Worm (Caenorhabditis elegans): Measurements from ENCODE around the gene F55C10.4.

The F55C10.4 gene

DNA sequence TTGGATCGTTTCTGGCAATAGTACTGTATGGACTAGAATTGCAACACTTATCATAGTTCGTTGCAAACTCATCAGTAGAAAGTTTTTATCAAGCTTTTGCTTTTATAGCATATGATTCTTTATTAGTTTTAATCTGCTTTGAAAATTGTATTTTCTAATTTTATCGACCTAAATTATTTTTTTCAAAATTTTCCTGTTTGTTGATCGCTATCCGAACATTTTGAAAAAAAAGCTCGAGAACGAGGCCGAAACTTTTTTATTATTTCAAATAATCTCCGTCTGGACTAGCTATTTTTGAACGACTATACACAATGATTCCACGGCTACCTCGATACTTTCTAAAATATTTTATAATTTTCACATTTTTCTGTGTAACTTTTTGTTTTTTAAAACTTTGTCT is at the start of gene F55C10.4:
F55C10.4 (plus strand) TSS at position 301 of the 400 bp plus-strand sequence.
- TF ChIP-seq fkh-10 (GFP tag; optimal IDR thresholded peaks at IDR 0.05) (no peak), rnt-1 (tag; optimal IDR thresholded peaks at IDR 0.05) (no peak), lin-14 (GFP tag; optimal IDR thresholded peaks at IDR 0.05) (no peak), nhr-84 (tag; optimal IDR thresholded peaks at IDR 0.05) (no peak), xbp-1 (tag; optimal IDR thresholded peaks at IDR 0.05) (no peak), hpl-2 (GFP tag; optimal IDR thresholded peaks at IDR 0.05) (no peak), blmp-1 (tag; optimal IDR thresholded peaks at IDR 0.05) (no peak), sox-4 (tag; optimal IDR thresholded peaks at IDR 0.05) (no peak), ama-1 (optimal IDR thresholded peaks at IDR 0.05) (no peak), nhr-71 (tag; optimal IDR thresholded peaks at IDR 0.05) (no peak), sup-37 (GFP tag; optimal IDR thresholded peaks at IDR 0.05) (no peak), unc-130 (tag; optimal IDR thresholded peaks at IDR 0.05) (no peak), snpc-4 (tag; optimal IDR thresholded peaks at IDR 0.05) (no peak), lin-39 (tag; optimal IDR thresholded peaks at IDR 0.05) (no peak), unc-98 (GFP tag; IDR thresholded peaks at IDR 0.05) (no peak), ceh-82 (tag; optimal IDR thresholded peaks at IDR 0.05) (no peak), efl-3 (GFP tag; optimal IDR thresholded peaks at IDR 0.05) (no peak), nhr-20 (tag; optimal IDR thresholded peaks at IDR 0.05) (no peak), ets-5 (GFP tag; IDR thresholded peaks at IDR 0.05) (no peak)

ce11 chrV:11336877-11337276 is 49.7 kb upstream of the F55C10.4 start:
- TF ChIP-seq mef-2 (tag; optimal IDR thresholded peaks at IDR 0.05) = no peak
- TF ChIP-seq fkh-10 (GFP tag; optimal IDR thresholded peaks at IDR 0.05) = peak; percentile 58
- peak in 1 of 3 experiments; percentile 21 for TF ChIP-seq ceh-82 (tag; optimal IDR thresholded peaks at IDR 0.05)
- TF ChIP-seq elt-2 (tag; optimal IDR thresholded peaks at IDR 0.05) = no peak
- TF ChIP-seq nhr-11 (tag; optimal IDR thresholded peaks at IDR 0.05) = no peak
- peak; percentile 25 for TF ChIP-seq lin-14 (GFP tag; optimal IDR thresholded peaks at IDR 0.05)

DNA sequence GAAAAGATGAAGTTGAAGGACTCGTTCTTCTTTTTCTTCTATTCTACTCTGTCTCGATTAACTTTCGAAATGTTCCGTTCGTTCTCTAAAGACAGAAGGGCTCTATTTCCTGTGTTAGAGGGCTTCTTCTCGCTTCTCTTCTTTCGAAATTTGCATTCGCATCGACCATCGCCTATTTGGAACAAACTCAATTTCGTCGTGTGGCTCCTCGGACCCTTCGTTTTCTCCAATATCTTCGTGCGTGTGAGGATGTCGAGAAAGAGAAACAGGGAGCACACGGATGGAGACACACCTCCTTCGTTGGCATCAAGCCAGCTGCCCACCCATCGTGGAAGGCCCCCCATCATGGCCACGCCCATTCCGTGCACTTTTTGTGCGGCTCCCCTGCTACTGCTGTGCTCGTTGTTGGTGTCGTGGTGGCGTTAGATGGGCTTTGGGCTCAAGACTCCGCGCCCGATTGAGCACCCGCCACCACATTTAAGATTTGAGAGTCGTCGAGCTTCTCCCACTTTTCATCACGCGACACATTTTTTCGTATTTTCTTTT is 45.3 kb upstream of the F55C10.4 start:
- TF ChIP-seq lin-14 (GFP tag; optimal IDR thresholded peaks at IDR 0.05) = peak; percentile 77
- TF ChIP-seq ces-1 (GFP tag; optimal IDR thresholded peaks at IDR 0.05) = peak; percentile 63
- TF ChIP-seq tbx-2 (tag; optimal IDR thresholded peaks at IDR 0.05) = peak; percentile 5
- no peak for TF ChIP-seq lsy-2 (tag; optimal IDR thresholded peaks at IDR 0.05)
- peak; percentile 29 to 48 (median 34) for TF ChIP-seq ceh-82 (tag; optimal IDR thresholded peaks at IDR 0.05)
- peak; percentile 90 for TF ChIP-seq fkh-10 (GFP tag; optimal IDR thresholded peaks at IDR 0.05)
- TF ChIP-seq sptf-1 (tag; optimal IDR thresholded peaks at IDR 0.05) = no peak
- no peak for TF ChIP-seq lin-39 (tag; optimal IDR thresholded peaks at IDR 0.05)

DNA sequence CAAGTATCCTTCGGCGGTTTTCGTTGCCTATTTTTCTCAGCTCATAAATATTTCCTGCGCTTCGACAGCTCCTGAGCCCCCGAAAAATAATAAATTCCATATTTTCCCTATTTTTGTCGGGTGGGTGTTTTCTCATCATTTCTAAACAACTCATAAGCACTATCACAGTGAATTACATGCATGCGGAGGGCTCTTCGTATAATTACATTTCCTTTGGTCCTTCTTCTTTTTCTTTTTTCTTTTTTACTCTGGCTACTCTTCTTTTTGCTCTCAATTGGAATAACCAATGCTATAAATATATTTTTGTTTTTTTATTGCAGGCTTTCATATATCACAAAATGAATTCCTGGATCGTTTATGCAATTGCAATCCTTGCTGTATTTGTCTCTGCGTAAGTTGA is 44.6 kb upstream of the F55C10.4 start, which contains the start of gene T02E9.5:
T02E9.5 (plus strand) TSS at position 321 of the 400 bp plus-strand sequence.
- TF ChIP-seq ceh-8 (GFP tag; optimal IDR thresholded peaks at IDR 0.05) (no peak), lsy-2 (tag; optimal IDR thresholded peaks at IDR 0.05) (peak in 1 of 2 experiments; percentile 2), ces-1 (GFP tag; optimal IDR thresholded peaks at IDR 0.05) (peak; percentile 8), nhr-85 (tag) (no peak), C34B4.2 (tag; optimal IDR thresholded peaks at IDR 0.05) (no peak), nhr-237 (tag; optimal IDR thresholded peaks at IDR 0.05) (no peak), lin-14 (GFP tag; optimal IDR thresholded peaks at IDR 0.05) (peak; percentile 66), unc-86 (tag; optimal IDR thresholded peaks at IDR 0.05) (peak; percentile 31)

ce11 chrV:11344112-11344511 is 42.4 kb upstream of the F55C10.4 start:
- no peak for TF ChIP-seq tbx-2 (tag; optimal IDR thresholded peaks at IDR 0.05)
- no peak for TF ChIP-seq hlh-4 (tag; optimal IDR thresholded peaks at IDR 0.05)
- TF ChIP-seq zag-1 (tag; optimal IDR thresholded peaks at IDR 0.05) = no peak
- TF ChIP-seq ama-1 (optimal IDR thresholded peaks at IDR 0.05) = no peak
- no peak for TF ChIP-seq hlh-17 (GFP tag; optimal IDR thresholded peaks at IDR 0.05; ENCODE audit: borderline replicate concordance)
- TF ChIP-seq elt-3 (tag; optimal IDR thresholded peaks at IDR 0.05) = no peak
- TF ChIP-seq nhr-19 (GFP tag; conservative IDR thresholded peaks at IDR 0.05) = no peak
- no peak for TF ChIP-seq lin-14 (GFP tag; optimal IDR thresholded peaks at IDR 0.05)
- TF ChIP-seq irx-1 (tag; optimal IDR thresholded peaks at IDR 0.05) = no peak
- no peak for TF ChIP-seq zip-4 (GFP tag; optimal IDR thresholded peaks at IDR 0.05)
- TF ChIP-seq ceh-8 (GFP tag; optimal IDR thresholded peaks at IDR 0.05) = no peak
- no peak for TF ChIP-seq Y116A8C.19 (tag; optimal IDR thresholded peaks at IDR 0.05; ENCODE audit: borderline replicate concordance)
- TF ChIP-seq lsy-2 (tag; optimal IDR thresholded peaks at IDR 0.05) = no peak
